Fruit fly (Drosophila melanogaster) whole organism, prepupa: ENCODE data around the gene dpr16.

ENCODE experiments used
- Blimp-1 ChIP-seq: fragments of 200-800 bp; sonication (Bioruptor generic); optimal IDR thresholded peaks from 3 replicates; lab custom pipeline; 2017; ENCODE audit warnings: missing biosample characterization, missing genetic modification characterization, mild to moderate bottlenecking, moderate library complexity, missing genetic modification reagents
- CG10631 ChIP-seq: fragments of 200-800 bp; sonication (Bioruptor generic); optimal IDR thresholded peaks from 2 replicates; lab custom pipeline; 2016; ENCODE audit warnings: missing biosample characterization, missing genetic modification characterization
- CG10669 ChIP-seq: fragments of 200-800 bp; sonication (Bioruptor generic); optimal IDR thresholded peaks from 3 replicates; lab custom pipeline; 2018; ENCODE audit warnings: missing biosample characterization, mild to moderate bottlenecking, missing genetic modification characterization, moderate library complexity
- CG11762 ChIP-seq: fragments of 200-800 bp; sonication (Bioruptor generic); optimal IDR thresholded peaks from 3 replicates; lab custom pipeline; 2016; ENCODE audit warnings: missing biosample characterization, missing genetic modification characterization; ENCODE audit not compliant: insufficient read depth
- CG1621 ChIP-seq: fragments of 200-800 bp; sonication (Bioruptor generic); optimal IDR thresholded peaks from 3 replicates; lab custom pipeline; 2018; ENCODE audit warnings: missing biosample characterization, mild to moderate bottlenecking, missing genetic modification characterization
- CG3032 ChIP-seq: fragments of 200-800 bp; optimal IDR thresholded peaks from 2 replicates; lab custom pipeline; 2019; ENCODE audit warnings: missing biosample characterization, mild to moderate bottlenecking, missing genetic modification characterization, moderate library complexity
- CG31627 ChIP-seq: fragments of 200-800 bp; sonication (Bioruptor generic); optimal IDR thresholded peaks from 3 replicates; lab custom pipeline; 2016; ENCODE audit warnings: missing biosample characterization, missing genetic modification characterization
- CG3919 ChIP-seq: fragments of 200-800 bp; sonication (Bioruptor generic); optimal IDR thresholded peaks from 3 replicates; lab custom pipeline; 2016; ENCODE audit warnings: missing biosample characterization, missing genetic modification characterization
- CG4318 ChIP-seq: fragments of 200-800 bp; sonication (Bioruptor generic); optimal IDR thresholded peaks from 3 replicates; lab custom pipeline; 2017; ENCODE audit warnings: missing biosample characterization, mild to moderate bottlenecking, missing genetic modification characterization
- CG6163 ChIP-seq: fragments of 200-800 bp; sonication (Bioruptor generic); IDR thresholded peaks from 3 replicates; pipeline ENCODE4 v1.3.6; 2022; ENCODE audit warnings: missing biosample characterization, missing genetic modification characterization
- CG6276 ChIP-seq: fragments of 200-800 bp; sonication (Bioruptor generic); optimal IDR thresholded peaks from 2 replicates; lab custom pipeline; 2017; ENCODE audit warnings: missing biosample characterization, mild to moderate bottlenecking, missing genetic modification characterization
- CG6808 ChIP-seq: fragments of 200-800 bp; sonication (Bioruptor generic); optimal IDR thresholded peaks from 3 replicates; lab custom pipeline; 2017; ENCODE audit warnings: missing biosample characterization, missing genetic modification characterization, mild to moderate bottlenecking, moderate library complexity, missing genetic modification reagents
- CG6854 ChIP-seq: fragments of 200-800 bp; sonication (Bioruptor generic); optimal IDR thresholded peaks from 2 replicates; lab custom pipeline; 2017; ENCODE audit warnings: missing biosample characterization, mild to moderate bottlenecking, missing genetic modification characterization
- CG7368 ChIP-seq: fragments of 200-800 bp; sonication (Bioruptor generic); optimal IDR thresholded peaks from 3 replicates; lab custom pipeline; 2016; ENCODE audit warnings: missing biosample characterization, missing genetic modification characterization
- CG8119 ChIP-seq: fragments of 200-800 bp; sonication (Bioruptor generic); IDR thresholded peaks from 3 replicates; pipeline ENCODE4 v1.3.6; 2022; ENCODE audit warnings: missing biosample characterization, missing genetic modification characterization
- CG8319 ChIP-seq: fragments of 200-800 bp; sonication (Bioruptor generic); optimal IDR thresholded peaks from 3 replicates; lab custom pipeline; 2016; ENCODE audit warnings: missing biosample characterization, missing genetic modification characterization
- CG8632 ChIP-seq: fragments of 200-800 bp; sonication (Bioruptor generic); optimal IDR thresholded peaks from 3 replicates; lab custom pipeline; 2016; ENCODE audit warnings: missing biosample characterization, missing genetic modification characterization
- CG9139 ChIP-seq: fragments of 200-800 bp; sonication (Bioruptor generic); optimal IDR thresholded peaks from 3 replicates; lab custom pipeline; 2017; ENCODE audit warnings: missing biosample characterization, mild to moderate bottlenecking, missing genetic modification characterization
- Eip75B ChIP-seq: fragments of 200-800 bp; sonication (Bioruptor generic); optimal IDR thresholded peaks from 3 replicates; lab custom pipeline; 2016; ENCODE audit warnings: missing biosample characterization, missing genetic modification characterization
- Eip93F ChIP-seq: fragments of 200-800 bp; sonication (Bioruptor generic); optimal IDR thresholded peaks from 2 replicates; lab custom pipeline; 2016; ENCODE audit warnings: missing biosample characterization, mild to moderate bottlenecking, missing genetic modification characterization
- Ets21C ChIP-seq: fragments of 200-800 bp; sonication (Bioruptor generic); optimal IDR thresholded peaks from 3 replicates; lab custom pipeline; 2016; ENCODE audit warnings: missing biosample characterization, missing genetic modification characterization
- Ets96B ChIP-seq: fragments of 200-800 bp; optimal IDR thresholded peaks from 2 replicates; lab custom pipeline; 2019; ENCODE audit warnings: missing biosample characterization, mild to moderate bottlenecking, missing genetic modification characterization, moderate library complexity
- Gug ChIP-seq: fragments of 200-800 bp; sonication (Bioruptor generic); IDR thresholded peaks from 2 replicates; pipeline ENCODE4 v1.3.6; 2022; ENCODE audit warnings: missing biosample characterization, missing genetic modification characterization
- Hr38 ChIP-seq: sonication (Bioruptor generic); optimal IDR thresholded peaks from 2 replicates; lab custom pipeline; 2016; ENCODE audit warnings: missing biosample characterization, missing genetic modification characterization
- Hr4 ChIP-seq: fragments of 200-800 bp; sonication (Bioruptor generic); optimal IDR thresholded peaks from 3 replicates; lab custom pipeline; 2016; ENCODE audit warnings: missing biosample characterization, missing genetic modification characterization
- Met ChIP-seq: fragments of 200-800 bp; sonication (Bioruptor generic); optimal IDR thresholded peaks from 3 replicates; lab custom pipeline; 2016; ENCODE audit warnings: missing biosample characterization, missing genetic modification characterization
- Smox ChIP-seq: fragments of 200-800 bp; sonication (Bioruptor generic); optimal IDR thresholded peaks from 3 replicates; lab custom pipeline; 2016; ENCODE audit warnings: missing biosample characterization, missing genetic modification characterization
- Sox102F ChIP-seq: fragments of 200-800 bp; sonication (Bioruptor generic); optimal IDR thresholded peaks from 2 replicates; lab custom pipeline; 2016; ENCODE audit warnings: missing biosample characterization, mild to moderate bottlenecking, missing genetic modification characterization
- Sox14 ChIP-seq: fragments of 200-800 bp; sonication (Bioruptor generic); optimal IDR thresholded peaks from 3 replicates; lab custom pipeline; 2016; ENCODE audit warnings: missing biosample characterization, missing genetic modification characterization
- acj6 ChIP-seq: fragments of 200-800 bp; sonication (Bioruptor generic); optimal IDR thresholded peaks from 3 replicates; lab custom pipeline; 2016; ENCODE audit warnings: missing biosample characterization, missing genetic modification characterization
- cyc ChIP-seq: fragments of 200-800 bp; sonication (Bioruptor generic); optimal IDR thresholded peaks from 3 replicates; lab custom pipeline; 2016; ENCODE audit warnings: missing biosample characterization, missing genetic modification characterization
- dsx ChIP-seq: fragments of 200-800 bp; optimal IDR thresholded peaks from 3 replicates; lab custom pipeline; 2019; ENCODE audit warnings: missing biosample characterization, mild to moderate bottlenecking, missing genetic modification characterization, moderate library complexity; ENCODE audit not compliant: poor library complexity, severe bottlenecking
- eg ChIP-seq: fragments of 200-800 bp; sonication (Bioruptor generic); IDR thresholded peaks from 3 replicates; pipeline ENCODE4 v1.3.6; 2022; ENCODE audit warnings: missing biosample characterization, missing genetic modification characterization
- esn ChIP-seq: fragments of 200-800 bp; sonication (Bioruptor generic); optimal IDR thresholded peaks from 2 replicates; lab custom pipeline; 2016; ENCODE audit warnings: missing biosample characterization, mild to moderate bottlenecking, missing genetic modification characterization, moderate library complexity
- fd85E ChIP-seq: fragments of 200-800 bp; sonication (Bioruptor generic); optimal IDR thresholded peaks from 3 replicates; lab custom pipeline; 2016; ENCODE audit warnings: missing biosample characterization, missing genetic modification characterization
- fkh ChIP-seq: fragments of 200-800 bp; sonication (Bioruptor generic); optimal IDR thresholded peaks from 3 replicates; lab custom pipeline; 2017; ENCODE audit warnings: missing biosample characterization, mild to moderate bottlenecking, missing genetic modification characterization, moderate library complexity
- lz ChIP-seq: fragments of 200-800 bp; sonication (Bioruptor generic); optimal IDR thresholded peaks from 3 replicates; lab custom pipeline; 2016; ENCODE audit warnings: missing biosample characterization, missing genetic modification characterization
- net ChIP-seq: fragments of 200-800 bp; sonication (Bioruptor generic); optimal IDR thresholded peaks from 3 replicates; lab custom pipeline; 2016; ENCODE audit warnings: missing biosample characterization, missing genetic modification characterization
- pdm3 ChIP-seq: fragments of 200-800 bp; sonication (Bioruptor generic); optimal IDR thresholded peaks from 3 replicates; lab custom pipeline; 2016; ENCODE audit warnings: missing biosample characterization, missing genetic modification characterization
- spab ChIP-seq: fragments of 200-800 bp; sonication (Bioruptor generic); optimal IDR thresholded peaks from 2 replicates; lab custom pipeline; 2017; ENCODE audit warnings: missing biosample characterization, mild to moderate bottlenecking, missing genetic modification characterization, missing genetic modification reagents
- ss ChIP-seq, 2 experiments: fragments of 200-800 bp; sonication (Bioruptor generic); optimal IDR thresholded peaks; 2 replicates in 1 of 2; 3 replicates in 1 of 2; lab custom pipeline; 2017 to 2018; ENCODE audit warnings: mild to moderate bottlenecking in 2 of 2, missing biosample characterization in 2 of 2, missing genetic modification characterization in 2 of 2, moderate library complexity in 1 of 2
- svp ChIP-seq: fragments of 200-800 bp; sonication (Bioruptor generic); peaks from one replicate; lab custom pipeline; 2016; ENCODE audit warnings: missing biosample characterization, missing genetic modification characterization

Gene dpr16

DNA sequence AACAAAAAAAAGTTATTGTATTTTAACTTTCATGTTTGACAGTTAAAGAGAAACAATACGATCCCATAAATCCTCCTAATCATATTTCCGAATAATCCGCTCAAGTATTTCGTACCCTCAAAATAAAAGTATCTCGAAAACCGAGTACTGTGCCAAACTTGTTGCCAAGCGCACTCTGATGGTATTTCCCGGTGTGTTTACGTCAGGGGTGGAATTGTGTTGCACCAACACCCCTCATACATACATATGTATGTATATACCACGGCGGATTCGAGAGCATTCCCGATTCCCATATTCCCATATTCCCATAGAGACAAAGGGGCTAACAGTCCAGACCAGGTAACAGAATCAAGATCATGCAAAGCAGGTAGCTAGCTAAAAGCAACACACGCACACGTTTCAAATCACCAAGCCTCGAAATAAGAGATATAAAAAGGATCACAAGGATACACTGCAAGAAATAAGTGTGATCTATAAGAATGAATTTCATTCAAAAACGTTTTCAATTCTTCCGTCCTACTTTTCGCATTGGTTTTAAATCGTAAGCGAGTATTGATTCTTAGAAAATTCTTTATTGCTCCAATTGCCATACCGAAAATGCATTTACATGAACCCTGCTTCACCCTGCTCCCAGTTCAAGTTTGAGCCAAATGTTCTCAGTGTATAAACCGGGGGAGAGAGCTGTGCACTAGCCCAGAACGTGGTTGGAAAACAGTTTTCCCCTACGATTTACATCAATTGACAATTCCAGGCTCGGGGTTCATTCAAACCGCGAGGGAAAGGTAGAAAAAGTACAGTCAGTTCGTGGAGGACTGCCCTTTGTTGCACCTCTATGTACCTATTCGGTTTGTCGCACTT lies 61.4 kb downstream of the dpr16 start (continued):
- peak; percentile 65 for TF ChIP-seq CG3032 (tag; lab: Kevin White, UChicago)
- peak; percentile 27 for TF ChIP-seq CG8632 (GFP tag; lab: Kevin White, UChicago)
- TF ChIP-seq svp, result peak; percentile 79
- no peak for TF ChIP-seq Smox (GFP tag; lab: Kevin White, UChicago)
- no peak for TF ChIP-seq CG4318 (GFP tag; lab: Kevin White, UChicago)
- peak; percentile 49 for TF ChIP-seq pdm3
- TF ChIP-seq Ets96B, result peak; percentile 65
- TF ChIP-seq CG11762 (GFP tag; lab: Kevin White, UChicago), result peak; percentile 18
- TF ChIP-seq dsx (GFP tag; lab: Kevin White, UChicago), result peak; percentile 50
- peak; percentile 28; the same call in 1 of the 3 replicates for TF ChIP-seq CG6163 (GFP tag; lab: Robert Waterston, UW)
- no peak for TF ChIP-seq Eip93F (GFP tag; lab: Kevin White, UChicago)
- no peak for TF ChIP-seq Hr38 (GFP tag; lab: Kevin White, UChicago)
- TF ChIP-seq cyc, result no peak
- TF ChIP-seq fd85E (GFP tag; lab: Kevin White, UChicago), result no peak
- peak; percentile 65 for TF ChIP-seq Sox14 (GFP tag; lab: Kevin White, UChicago)
- no peak for TF ChIP-seq Sox102F (GFP tag; lab: Kevin White, UChicago)
- peak; percentile 37 for TF ChIP-seq esn (GFP tag; lab: Kevin White, UChicago)
- peak; percentile 26 for TF ChIP-seq CG31627 (GFP tag; lab: Kevin White, UChicago)
- TF ChIP-seq net (GFP tag; lab: Kevin White, UChicago), result no peak
- no peak for TF ChIP-seq CG7368
- TF ChIP-seq acj6, result peak; percentile 41
- TF ChIP-seq CG6854 (GFP tag; lab: Kevin White, UChicago), result no peak
- TF ChIP-seq CG6276 (GFP tag; lab: Kevin White, UChicago), result peak; percentile 23

DNA sequence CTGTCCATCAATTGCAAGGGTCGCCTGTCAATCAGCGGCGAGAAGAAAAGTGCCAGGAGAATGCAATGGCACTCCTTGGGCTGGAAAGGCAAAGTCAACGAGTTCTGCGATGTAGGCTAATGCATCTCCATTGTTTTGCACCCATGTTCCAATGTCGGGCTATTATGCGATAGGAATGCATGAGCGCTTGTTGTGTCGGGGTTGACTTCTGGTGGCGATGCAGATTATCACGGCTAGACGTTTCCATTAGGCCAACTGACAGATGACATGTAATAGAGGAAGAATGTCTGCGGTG lies 62.0 kb downstream of the dpr16 start:
- TF ChIP-seq CG3919, result no peak
- TF ChIP-seq Sox14 (GFP tag; lab: Kevin White, UChicago), result no peak
- no peak for TF ChIP-seq lz (GFP tag; lab: Kevin White, UChicago)
- TF ChIP-seq CG6276 (GFP tag; lab: Kevin White, UChicago), result no peak
- no peak for TF ChIP-seq CG31627 (GFP tag; lab: Kevin White, UChicago)
- no peak for TF ChIP-seq CG11762 (GFP tag; lab: Kevin White, UChicago)
- no peak for TF ChIP-seq fkh (GFP tag; lab: Kevin White, UChicago)
- no peak for TF ChIP-seq Met (GFP tag; lab: Kevin White, UChicago)
- no peak for TF ChIP-seq fd85E (GFP tag; lab: Kevin White, UChicago)
- TF ChIP-seq CG8319 (GFP tag; lab: Kevin White, UChicago), result no peak
- TF ChIP-seq Gug (GFP tag; lab: Robert Waterston, UW), result no peak
- no peak for TF ChIP-seq Hr38 (GFP tag; lab: Kevin White, UChicago)
- TF ChIP-seq Hr4 (GFP tag; lab: Kevin White, UChicago), result no peak
- TF ChIP-seq, all 60 proteins: peak for 0

DNA sequence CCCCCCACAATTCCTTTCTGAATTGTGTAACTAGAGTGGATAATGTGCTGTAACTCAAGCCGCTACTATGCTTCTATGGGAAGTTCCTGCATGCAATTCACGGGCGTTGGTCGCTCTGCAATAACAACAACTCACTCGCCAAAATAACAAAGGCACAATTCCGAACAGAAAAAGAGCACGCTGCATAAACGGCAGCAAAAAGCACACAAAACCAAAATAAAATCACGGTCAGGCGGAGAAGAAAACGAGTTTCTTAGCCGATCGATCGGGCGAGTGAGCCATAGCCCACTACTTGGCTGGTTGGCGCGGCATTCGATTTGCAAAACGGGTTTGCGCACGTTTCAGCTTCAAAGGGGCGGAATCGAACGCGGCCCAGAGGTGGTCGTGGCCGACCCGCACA lies 62.6 kb downstream of the dpr16 start:
- TF ChIP-seq spab (GFP tag; lab: Kevin White, UChicago), result no peak
- TF ChIP-seq Sox14 (GFP tag; lab: Kevin White, UChicago), result no peak
- no peak for TF ChIP-seq Eip75B (GFP tag; lab: Kevin White, UChicago)
- peak; percentile 23 for TF ChIP-seq CG6808 (GFP tag; lab: Kevin White, UChicago)
- no peak for TF ChIP-seq Ets96B
- TF ChIP-seq CG9139 (GFP tag; lab: Kevin White, UChicago), result no peak
- TF ChIP-seq Blimp-1 (GFP tag; lab: Kevin White, UChicago), result no peak
- TF ChIP-seq CG8119 (GFP tag; lab: Robert Waterston, UW), result no peak
- TF ChIP-seq CG10669 (GFP tag; lab: Kevin White, UChicago), result no peak
- no peak for TF ChIP-seq Hr4 (GFP tag; lab: Kevin White, UChicago)
- no peak for TF ChIP-seq Ets21C
- TF ChIP-seq eg (GFP tag; lab: Robert Waterston, UW), result 0 out of 3 replicates have a peak, but pooled peaks have one; percentile 19
- TF ChIP-seq CG6163 (GFP tag; lab: Robert Waterston, UW), result peak; percentile 13; the same call in 1 of the 3 replicates
- no peak for TF ChIP-seq Eip93F (GFP tag; lab: Kevin White, UChicago)
- peak; percentile 27 for TF ChIP-seq dsx (GFP tag; lab: Kevin White, UChicago)
- no peak for TF ChIP-seq CG7368
- TF ChIP-seq esn (GFP tag; lab: Kevin White, UChicago), result no peak
- TF ChIP-seq Sox102F (GFP tag; lab: Kevin White, UChicago), result no peak
- TF ChIP-seq CG10631 (GFP tag; lab: Kevin White, UChicago), result no peak
- TF ChIP-seq CG6276 (GFP tag; lab: Kevin White, UChicago), result no peak
- TF ChIP-seq CG6854 (GFP tag; lab: Kevin White, UChicago), result peak; percentile 15
- peak; percentile 73 for TF ChIP-seq CG1621 (tag; lab: Kevin White, UChicago)
- TF ChIP-seq CG4318 (GFP tag; lab: Kevin White, UChicago), result no peak
- peak; percentile 48 to 54 for TF ChIP-seq ss (GFP tag; optimal IDR thresholded peaks at IDR 0.05; lab: Kevin White, UChicago)
- TF ChIP-seq, all 60 proteins: peak for 7
